Fruit fly (Drosophila melanogaster) whole organism, embryonic: Measurements from ENCODE around the gene CG33258.

Experiments used
- Aef1 ChIP-seq: fragments of 200-800 bp; sonication (Bioruptor generic); IDR thresholded peaks from 3 replicates; pipeline ENCODE4 v1.3.6; 2022; ENCODE audit warnings: missing biosample characterization, missing genetic modification characterization
- B-H2 ChIP-seq: fragments of 200-800 bp; sonication (Bioruptor generic); optimal IDR thresholded peaks from 2 replicates; lab custom pipeline; 2018; ENCODE audit warnings: missing biosample characterization, mild to moderate bottlenecking, missing genetic modification characterization
- CG10366 ChIP-seq: fragments of 200-800 bp; sonication (Bioruptor generic); IDR thresholded peaks from 2 replicates; pipeline ENCODE4 v1.3.6; 2022; ENCODE audit warnings: missing biosample characterization, missing genetic modification characterization
- CG10431 ChIP-seq: fragments of 200-800 bp; sonication (Bioruptor generic); optimal IDR thresholded peaks from 3 replicates; lab custom pipeline; 2018; ENCODE audit warnings: missing biosample characterization, mild to moderate bottlenecking, missing genetic modification characterization
- CG12769 ChIP-seq: fragments of 200-800 bp; sonication (Bioruptor generic); optimal IDR thresholded peaks from 2 replicates; lab custom pipeline; 2019; ENCODE audit warnings: missing biosample characterization, mild to moderate bottlenecking, missing genetic modification characterization, moderate library complexity
- CG16779 ChIP-seq: fragments of 200-800 bp; sonication (Bioruptor generic); IDR thresholded peaks from 2 replicates; pipeline ENCODE4 v1.3.6; 2022; ENCODE audit warnings: missing biosample characterization, missing genetic modification characterization
- CG1792 ChIP-seq: fragments of 200-800 bp; sonication (Bioruptor generic); optimal IDR thresholded peaks from 2 replicates; lab custom pipeline; 2016; ENCODE audit warnings: missing biosample characterization, missing genetic modification characterization
- CG2116 ChIP-seq: fragments of 200-800 bp; sonication (Bioruptor generic); optimal IDR thresholded peaks from 3 replicates; lab custom pipeline; 2018; ENCODE audit warnings: missing biosample characterization, mild to moderate bottlenecking, missing genetic modification characterization
- CG2129 ChIP-seq: fragments of 200-800 bp; sonication (Bioruptor generic); IDR thresholded peaks from 2 replicates; pipeline ENCODE4 v1.3.6; 2022; ENCODE audit warnings: missing biosample characterization, missing genetic modification characterization; ENCODE audit not compliant: partially characterized antibody
- CG30020 ChIP-seq: fragments of 200-800 bp; optimal IDR thresholded peaks from 2 replicates; lab custom pipeline; 2019; ENCODE audit warnings: missing biosample characterization, mild to moderate bottlenecking, missing genetic modification characterization, moderate library complexity
- CG31388 ChIP-seq: fragments of 200-800 bp; sonication (Bioruptor generic); optimal IDR thresholded peaks from 2 replicates; lab custom pipeline; 2016; ENCODE audit warnings: missing biosample characterization, missing genetic modification characterization
- CG31441 ChIP-seq: fragments of 200-800 bp; sonication (Bioruptor generic); IDR thresholded peaks from 2 replicates; pipeline ENCODE4 v1.3.6; 2022; ENCODE audit warnings: missing biosample characterization, missing genetic modification characterization
- CG32767 ChIP-seq: fragments of 200-800 bp; sonication (Bioruptor generic); IDR thresholded peaks from 2 replicates; pipeline ENCODE4 v1.3.6; 2022; ENCODE audit warnings: missing biosample characterization, missing genetic modification characterization
- CG43689 ChIP-seq: fragments of 200-800 bp; sonication (Bioruptor generic); IDR thresholded peaks from 2 replicates; pipeline ENCODE4 v1.3.6; 2022; ENCODE audit warnings: missing biosample characterization, missing genetic modification characterization
- CG8290 ChIP-seq, 3 experiments: fragments of 200-800 bp; sonication (Bioruptor generic); optimal IDR thresholded peaks; 2 replicates each; lab custom pipeline; 2016 to 2019; ENCODE audit warnings: missing biosample characterization in 3 of 3, missing genetic modification characterization in 3 of 3, mild to moderate bottlenecking in 2 of 3, moderate library complexity in 1 of 3
- CG8388 ChIP-seq: fragments of 200-800 bp; sonication (Bioruptor generic); optimal IDR thresholded peaks from 2 replicates; lab custom pipeline; 2019; ENCODE audit warnings: missing biosample characterization, mild to moderate bottlenecking, missing genetic modification characterization, moderate library complexity
- CG9215 ChIP-seq: fragments of 200-800 bp; sonication (Bioruptor generic); IDR thresholded peaks from 2 replicates; pipeline ENCODE4 v1.3.6; 2022; ENCODE audit warnings: missing biosample characterization, missing genetic modification characterization
- CG9609 ChIP-seq: fragments of 200-800 bp; sonication (Bioruptor generic); optimal IDR thresholded peaks from 3 replicates; lab custom pipeline; 2016; ENCODE audit warnings: missing biosample characterization, missing genetic modification characterization
- Camta ChIP-seq: fragments of 200-800 bp; sonication (Bioruptor generic); optimal IDR thresholded peaks from 2 replicates; lab custom pipeline; 2016; ENCODE audit warnings: missing biosample characterization, missing genetic modification characterization
- Dbx ChIP-seq: fragments of 200-800 bp; sonication (Bioruptor generic); IDR thresholded peaks from 3 replicates; pipeline ENCODE4 v1.3.6; 2022; ENCODE audit warnings: missing biosample characterization, missing genetic modification characterization
- Dek ChIP-seq: fragments of 200-800 bp; sonication (Bioruptor generic); optimal IDR thresholded peaks from 3 replicates; lab custom pipeline; 2019; ENCODE audit warnings: missing biosample characterization, mild to moderate bottlenecking, missing genetic modification characterization, moderate library complexity
- Dip3 ChIP-seq: fragments of 200-800 bp; sonication (Bioruptor generic); optimal IDR thresholded peaks from 3 replicates; lab custom pipeline; 2016; ENCODE audit warnings: missing biosample characterization, missing genetic modification characterization
- Hey ChIP-seq: fragments of 200-800 bp; sonication (Bioruptor generic); optimal IDR thresholded peaks from 3 replicates; lab custom pipeline; 2018; ENCODE audit warnings: missing biosample characterization, mild to moderate bottlenecking, missing genetic modification characterization
- Hr39 ChIP-seq: fragments of >200 bp; optimal IDR thresholded peaks from 2 replicates; lab custom pipeline; 2017
- Hr51 ChIP-seq, 2 experiments: fragments of 200-800 bp; sonication (Bioruptor generic); optimal IDR thresholded peaks; 2 replicates in 1 of 2; 3 replicates in 1 of 2; lab custom pipeline; 2016 to 2018; ENCODE audit warnings: missing biosample characterization in 2 of 2, missing genetic modification characterization in 2 of 2, mild to moderate bottlenecking in 1 of 2, moderate library complexity in 1 of 2
- Lpt ChIP-seq: fragments of >200 bp; optimal IDR thresholded peaks from 2 replicates; lab custom pipeline; 2018; ENCODE audit warnings: missing biosample characterization, missing genetic modification characterization
- Ptx1 ChIP-seq: fragments of 200-800 bp; sonication (Bioruptor generic); IDR thresholded peaks from 2 replicates; pipeline ENCODE4 v1.3.6; 2022; ENCODE audit warnings: missing biosample characterization, missing genetic modification characterization
- Scr ChIP-seq: fragments of 200-800 bp; sonication (Bioruptor generic); IDR thresholded peaks from 2 replicates; pipeline ENCODE4 v1.3.6; 2022; ENCODE audit warnings: missing biosample characterization, missing genetic modification characterization; ENCODE audit not compliant: partially characterized antibody
- Sin3A ChIP-seq: fragments of >200 bp; optimal IDR thresholded peaks from 2 replicates; lab custom pipeline; 2018
- ash1 ChIP-seq: fragments of 200-800 bp; sonication (Bioruptor generic); optimal IDR thresholded peaks from 2 replicates; lab custom pipeline; 2018; ENCODE audit warnings: missing biosample characterization, mild to moderate bottlenecking, missing genetic modification characterization
- gfzf ChIP-seq: fragments of 200-800 bp; sonication (Bioruptor generic); optimal IDR thresholded peaks from 2 replicates; lab custom pipeline; 2016; ENCODE audit warnings: missing biosample characterization, mild to moderate bottlenecking, missing genetic modification characterization, moderate library complexity
- hth ChIP-seq: fragments of >200 bp; optimal IDR thresholded peaks from 2 replicates; lab custom pipeline; 2017; ENCODE audit warnings: inconsistent platforms
- inv ChIP-seq: fragments of 200-800 bp; sonication (Bioruptor generic); IDR thresholded peaks from 2 replicates; pipeline ENCODE4 v1.3.6; 2022; ENCODE audit warnings: missing biosample characterization, missing genetic modification characterization; ENCODE audit not compliant: partially characterized antibody
- jing ChIP-seq: fragments of 200-800 bp; sonication (Bioruptor generic); optimal IDR thresholded peaks from 2 replicates; lab custom pipeline; 2018; ENCODE audit warnings: missing biosample characterization, mild to moderate bottlenecking, missing genetic modification characterization
- knrl ChIP-seq: fragments of 200-800 bp; sonication (Bioruptor generic); IDR thresholded peaks from 3 replicates; pipeline ENCODE4 v1.3.6; 2022; ENCODE audit warnings: missing biosample characterization, missing genetic modification characterization; ENCODE audit not compliant: partially characterized antibody
- lola ChIP-seq, 3 experiments: fragments of >200 bp in 2 of 3; fragments of 200-800 bp in 1 of 3; sonication (Bioruptor generic) in 1 of 3; optimal IDR thresholded peaks; 2 replicates each; lab custom pipeline; 2017 to 2019; ENCODE audit warnings: missing biosample characterization in 3 of 3, missing genetic modification characterization in 3 of 3, mild to moderate bottlenecking in 1 of 3, moderate library complexity in 1 of 3
- luna ChIP-seq: fragments of 200-800 bp; sonication (Bioruptor generic); optimal IDR thresholded peaks from 2 replicates; lab custom pipeline; 2016; ENCODE audit warnings: missing biosample characterization, missing genetic modification characterization
- mirr ChIP-seq: fragments of 200-800 bp; sonication (Bioruptor generic); optimal IDR thresholded peaks from 3 replicates; lab custom pipeline; 2018; ENCODE audit warnings: missing biosample characterization, mild to moderate bottlenecking, missing genetic modification characterization
- nerfin-1 ChIP-seq: fragments of 200-800 bp; sonication (Bioruptor generic); optimal IDR thresholded peaks from 3 replicates; lab custom pipeline; 2019; ENCODE audit warnings: missing biosample characterization, mild to moderate bottlenecking, missing genetic modification characterization, moderate library complexity
- nom ChIP-seq: fragments of 200-800 bp; sonication (Bioruptor generic); optimal IDR thresholded peaks from 2 replicates; lab custom pipeline; 2017; ENCODE audit warnings: missing biosample characterization, missing genetic modification characterization, mild to moderate bottlenecking, moderate library complexity, missing genetic modification reagents
- pb ChIP-seq: fragments of 200-800 bp; sonication (Bioruptor generic); optimal IDR thresholded peaks from 3 replicates; lab custom pipeline; 2016; ENCODE audit warnings: missing biosample characterization, missing genetic modification characterization
- prd ChIP-seq, 3 experiments: fragments of >200 bp in 2 of 3; fragments of 200-800 bp in 1 of 3; sonication (Bioruptor generic) in 1 of 3; optimal IDR thresholded peaks in 2 of 3; IDR thresholded peaks in 1 of 3; 2 replicates in 2 of 3; 3 replicates in 1 of 3; pipeline versions ENCODE4 v1.3.6 to Lab custom; 2017 to 2022; ENCODE audit warnings: missing biosample characterization in 1 of 3, missing genetic modification characterization in 1 of 3
- shn ChIP-seq: fragments of 200-800 bp; sonication (Bioruptor generic); optimal IDR thresholded peaks from 3 replicates; lab custom pipeline; 2016; ENCODE audit warnings: missing biosample characterization, missing genetic modification characterization
- sr ChIP-seq: fragments of 200-800 bp; sonication (Bioruptor generic); IDR thresholded peaks from 3 replicates; pipeline ENCODE4 v1.3.6; 2022; ENCODE audit warnings: missing biosample characterization, missing genetic modification characterization
- ssp ChIP-seq: fragments of 200-800 bp; sonication (Bioruptor generic); IDR thresholded peaks from 2 replicates; pipeline ENCODE4 v1.3.6; 2022; ENCODE audit warnings: missing biosample characterization, missing genetic modification characterization
- sug ChIP-seq: fragments of 200-800 bp; optimal IDR thresholded peaks from 2 replicates; lab custom pipeline; 2019; ENCODE audit warnings: missing biosample characterization, mild to moderate bottlenecking, missing genetic modification characterization, moderate library complexity
- tio ChIP-seq: fragments of 200-800 bp; sonication (Bioruptor generic); optimal IDR thresholded peaks from 2 replicates; lab custom pipeline; 2017; ENCODE audit warnings: missing biosample characterization, missing genetic modification characterization, inconsistent platforms
- trem ChIP-seq: fragments of 200-800 bp; optimal IDR thresholded peaks from 3 replicates; lab custom pipeline; 2019; ENCODE audit warnings: missing biosample characterization, mild to moderate bottlenecking, missing genetic modification characterization, moderate library complexity
- twi ChIP-seq: fragments of 200-800 bp; optimal IDR thresholded peaks from 2 replicates; lab custom pipeline; 2019; ENCODE audit warnings: missing biosample characterization, mild to moderate bottlenecking, missing genetic modification characterization, moderate library complexity
- wor ChIP-seq: fragments of 200-800 bp; sonication (Bioruptor generic); IDR thresholded peaks from 2 replicates; pipeline ENCODE4 v1.3.6; 2022; ENCODE audit warnings: missing biosample characterization, missing genetic modification characterization

CG33258 gene

dm6 chr3L:16045831-16046336 lies 36.5 kb upstream of the CG33258 start (continued):
- TF ChIP-seq prd (optimal IDR thresholded peaks at IDR 0.05; lab: Kevin White, UChicago), result no peak
- TF ChIP-seq prd (GFP tag; IDR thresholded peaks at IDR 0.05; lab: Robert Waterston, UW), result peak; percentile 95
- TF ChIP-seq pb (GFP tag; lab: Kevin White, UChicago), result peak; percentile 79
- TF ChIP-seq CG8290 (GFP tag; optimal IDR thresholded peaks at IDR 0.05; lab: Kevin White, UChicago), result peak; percentile 78
- peak in 1 of 2 experiments; percentile 94 for TF ChIP-seq CG8290 (tag; optimal IDR thresholded peaks at IDR 0.05; lab: Kevin White, UChicago)
- no peak for TF ChIP-seq Sin3A (lab: Kevin White, UChicago)
- peak; percentile 89 for TF ChIP-seq CG1792
- TF ChIP-seq CG2129 (GFP tag; lab: Robert Waterston, UW), result no peak
- peak; percentile 89 for TF ChIP-seq nom (GFP tag; lab: Kevin White, UChicago)
- TF ChIP-seq nerfin-1 (tag; lab: Kevin White, UChicago), result peak; percentile 92
- peak; percentile 88 for TF ChIP-seq Dip3 (GFP tag; lab: Kevin White, UChicago)
- TF ChIP-seq CG9609, result peak; percentile 83
- TF ChIP-seq hth (lab: Kevin White, UChicago), result no peak
- TF ChIP-seq wor, result peak; percentile 84
- peak; percentile 49 for TF ChIP-seq ash1 (GFP tag; lab: Kevin White, UChicago)
- TF ChIP-seq Hr39, result no peak
- peak; percentile 92 for TF ChIP-seq trem (tag; lab: Kevin White, UChicago)
- TF ChIP-seq CG30020 (tag; lab: Kevin White, UChicago), result peak; percentile 53
- peak; percentile 73 for TF ChIP-seq CG31441
- peak; percentile 87 for TF ChIP-seq Ptx1
- peak; percentile 63 for TF ChIP-seq Hey (tag; lab: Kevin White, UChicago)
- TF ChIP-seq tio (GFP tag; lab: Kevin White, UChicago), result peak; percentile 76
- no peak for TF ChIP-seq inv
- peak; percentile 70 for TF ChIP-seq CG43689 (GFP tag; lab: Robert Waterston, UW)
- TF ChIP-seq CG10431 (GFP tag; lab: Kevin White, UChicago), result peak; percentile 83
- TF ChIP-seq Dek (tag; lab: Kevin White, UChicago), result peak; percentile 95
- peak; percentile 75; the same call in 1 of the 2 replicates for TF ChIP-seq CG16779 (GFP tag; lab: Robert Waterston, UW)
- peak; percentile 90 for TF ChIP-seq CG12769 (tag; lab: Kevin White, UChicago)
- peak; percentile 70 for TF ChIP-seq luna
- peak; percentile 96 for TF ChIP-seq CG8388 (GFP tag; lab: Kevin White, UChicago)
- TF ChIP-seq Hr51 (GFP tag; optimal IDR thresholded peaks at IDR 0.05; lab: Kevin White, UChicago), result peak; percentile 83 to 96
- TF ChIP-seq ssp (GFP tag; lab: Robert Waterston, UW), result peak; percentile 68
- peak; percentile 69 for TF ChIP-seq twi
- TF ChIP-seq Camta (GFP tag; lab: Kevin White, UChicago), result peak; percentile 87
- TF ChIP-seq sug (tag; lab: Kevin White, UChicago), result peak; percentile 68
- no peak for TF ChIP-seq Lpt (GFP tag; lab: Kevin White, UChicago)
- TF ChIP-seq B-H2 (GFP tag; lab: Kevin White, UChicago), result peak; percentile 94
- peak; percentile 85 for TF ChIP-seq mirr (GFP tag; lab: Kevin White, UChicago)
- no peak for TF ChIP-seq Scr (GFP tag; lab: Robert Waterston, UW)
- TF ChIP-seq shn (GFP tag; lab: Kevin White, UChicago), result peak; percentile 75
- TF ChIP-seq jing (GFP tag; lab: Kevin White, UChicago), result peak; percentile 78
- peak; percentile 52 for TF ChIP-seq CG31388
- peak; percentile 67 for TF ChIP-seq CG2116 (GFP tag; lab: Kevin White, UChicago)
- peak in 2 of 3 experiments; percentile 13 to 89 for TF ChIP-seq lola (GFP tag; optimal IDR thresholded peaks at IDR 0.05; lab: Kevin White, UChicago)
- TF ChIP-seq CG9215 (GFP tag; lab: Robert Waterston, UW), result peak; percentile 80
- peak; percentile 90 for TF ChIP-seq CG32767 (GFP tag; lab: Robert Waterston, UW)
- TF ChIP-seq sr (GFP tag; lab: Robert Waterston, UW), result peak; percentile 47; the same call in 1 of the 3 replicates
- TF ChIP-seq gfzf, result no peak
- peak; percentile 94 for TF ChIP-seq Dbx
- peak; percentile 89 for TF ChIP-seq CG10366
- TF ChIP-seq Aef1 (GFP tag; lab: Robert Waterston, UW), result peak; percentile 82
- TF ChIP-seq knrl (GFP tag; lab: Robert Waterston, UW), result no peak
